Fruit fly (Drosophila melanogaster): ENCODE results near the gene CG32655.

Gene CG32655

DNA sequence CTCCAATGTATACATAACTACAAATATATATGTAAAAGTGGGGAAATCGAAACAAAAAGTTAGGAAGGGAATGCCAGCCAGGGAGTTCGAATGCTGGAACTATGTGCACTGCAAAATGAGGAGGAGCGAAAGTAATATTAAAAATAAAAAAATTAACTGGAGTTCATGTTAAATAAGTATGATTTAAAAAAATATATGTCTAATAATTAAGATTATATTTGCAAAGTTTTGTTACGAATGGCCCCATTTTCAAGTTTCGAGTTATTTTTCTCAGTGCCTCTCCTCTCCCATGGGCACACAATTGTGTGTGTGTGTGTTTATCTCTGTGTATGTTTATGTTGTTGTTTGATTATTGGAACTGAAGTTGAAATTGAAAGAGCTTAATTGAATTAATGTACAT is 6.7 kb upstream of the CG32655 start (continued):
- no peak for TF ChIP-seq CG10631 (GFP tag; optimal IDR thresholded peaks at IDR 0.05)
- no peak for TF ChIP-seq fkh (GFP tag; optimal IDR thresholded peaks at IDR 0.05)
- TF ChIP-seq salr (GFP tag; optimal IDR thresholded peaks at IDR 0.05), result no peak
- TF ChIP-seq CG6163 (GFP tag; IDR thresholded peaks at IDR 0.05), result peak; percentile 34; the same call in 1 of the 3 replicates
- no peak for TF ChIP-seq spab (GFP tag; optimal IDR thresholded peaks at IDR 0.05)
- TF ChIP-seq Lpt (GFP tag; optimal IDR thresholded peaks at IDR 0.05), result peak; percentile 8

DNA sequence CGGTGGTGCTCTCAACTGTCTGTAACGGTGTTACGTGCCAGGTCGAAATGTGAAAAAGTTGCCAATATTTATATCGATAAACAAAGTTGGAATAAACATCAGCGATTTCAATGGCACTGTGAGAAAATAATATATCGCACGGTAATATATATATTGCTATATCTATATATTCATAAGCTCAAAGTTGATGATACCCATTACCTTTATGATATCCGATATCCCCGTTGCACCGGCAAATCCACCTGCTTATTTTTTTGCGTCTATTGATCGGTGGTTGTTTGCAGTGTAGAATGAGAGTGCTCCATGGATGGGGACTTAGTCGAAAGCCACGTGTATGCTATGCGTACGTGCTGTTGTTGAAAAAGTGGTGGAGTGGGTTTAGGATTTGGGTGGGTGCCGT is 5.4 kb upstream of the CG32655 start:
- peak; percentile 3 for TF ChIP-seq CG6276 (GFP tag; optimal IDR thresholded peaks at IDR 0.05)
- no peak for TF ChIP-seq pdm3 (GFP tag; optimal IDR thresholded peaks at IDR 0.05)
- no peak for TF ChIP-seq CG8319 (GFP tag; optimal IDR thresholded peaks at IDR 0.05)
- peak; percentile 17 for TF ChIP-seq CG10669 (GFP tag; optimal IDR thresholded peaks at IDR 0.05)
- TF ChIP-seq CG6163 (GFP tag; IDR thresholded peaks at IDR 0.05), result peak; percentile 54; the same call in 2 of the 3 replicates
- TF ChIP-seq Sox15 (GFP tag; optimal IDR thresholded peaks at IDR 0.05), result no peak
- peak; percentile 17 for TF ChIP-seq CG8632 (GFP tag; optimal IDR thresholded peaks at IDR 0.05)
- peak; percentile 36 for TF ChIP-seq topi (GFP tag; optimal IDR thresholded peaks at IDR 0.05)
- TF ChIP-seq svp (GFP tag), result peak; percentile 64
- TF ChIP-seq esn (GFP tag; optimal IDR thresholded peaks at IDR 0.05), result peak; percentile 15
- no peak for TF ChIP-seq fd85E (GFP tag; optimal IDR thresholded peaks at IDR 0.05)
- TF ChIP-seq Sox14 (GFP tag; optimal IDR thresholded peaks at IDR 0.05), result peak; percentile 29
- peak; percentile 23 for TF ChIP-seq CG3032 (tag; optimal IDR thresholded peaks at IDR 0.05)
- peak; percentile 7 for TF ChIP-seq CG34406 (GFP tag; optimal IDR thresholded peaks at IDR 0.05)
- TF ChIP-seq Ets96B (tag; optimal IDR thresholded peaks at IDR 0.05), result peak; percentile 30
- TF ChIP-seq fkh (GFP tag; optimal IDR thresholded peaks at IDR 0.05), result no peak
- peak; percentile 54; the same call in 2 of the 3 replicates for TF ChIP-seq eg (GFP tag; IDR thresholded peaks at IDR 0.05)
- peak; percentile 56 for TF ChIP-seq CG32006 (GFP tag; optimal IDR thresholded peaks at IDR 0.05)
- TF ChIP-seq Sox102F (GFP tag; optimal IDR thresholded peaks at IDR 0.05), result peak; percentile 11
- peak; percentile 6 for TF ChIP-seq Eip75B (GFP tag; optimal IDR thresholded peaks at IDR 0.05)
- peak; percentile 45; the same call in 1 of the 2 replicates for TF ChIP-seq CG15336 (GFP tag; IDR thresholded peaks at IDR 0.05)
- TF ChIP-seq OdsH (GFP tag; optimal IDR thresholded peaks at IDR 0.05), result peak; percentile 24
- TF ChIP-seq Hr4 (GFP tag; optimal IDR thresholded peaks at IDR 0.05), result peak; percentile 31
- peak; percentile 45 for TF ChIP-seq achi (GFP tag; optimal IDR thresholded peaks at IDR 0.05)
- TF ChIP-seq CG1621 (tag; optimal IDR thresholded peaks at IDR 0.05), result peak; percentile 2
- no peak for TF ChIP-seq net (GFP tag; optimal IDR thresholded peaks at IDR 0.05)
- no peak for TF ChIP-seq dsx (GFP tag; optimal IDR thresholded peaks at IDR 0.05; ENCODE audit: poor library complexity, severe bottlenecking)
- TF ChIP-seq Eip78C (GFP tag), result peak; percentile 68
- peak; percentile 55 for TF ChIP-seq CG10631 (GFP tag; optimal IDR thresholded peaks at IDR 0.05)
- TF ChIP-seq Ets21C (GFP tag; optimal IDR thresholded peaks at IDR 0.05), result no peak
- peak; percentile 4 for TF ChIP-seq CG4318 (GFP tag; optimal IDR thresholded peaks at IDR 0.05)
- TF ChIP-seq Met (GFP tag; optimal IDR thresholded peaks at IDR 0.05), result peak; percentile 46
- TF ChIP-seq CG16779 (tag; optimal IDR thresholded peaks at IDR 0.05), result no peak
- TF ChIP-seq lz (GFP tag; optimal IDR thresholded peaks at IDR 0.05), result peak; percentile 10
- no peak for TF ChIP-seq Lpt (GFP tag; optimal IDR thresholded peaks at IDR 0.05)
- peak; percentile 21 for TF ChIP-seq CG3919 (GFP tag; optimal IDR thresholded peaks at IDR 0.05)
- peak; percentile 36; the same call in 1 of the 3 replicates for TF ChIP-seq CG8119 (GFP tag; IDR thresholded peaks at IDR 0.05)
- no peak for TF ChIP-seq cyc (GFP tag; optimal IDR thresholded peaks at IDR 0.05)

DNA sequence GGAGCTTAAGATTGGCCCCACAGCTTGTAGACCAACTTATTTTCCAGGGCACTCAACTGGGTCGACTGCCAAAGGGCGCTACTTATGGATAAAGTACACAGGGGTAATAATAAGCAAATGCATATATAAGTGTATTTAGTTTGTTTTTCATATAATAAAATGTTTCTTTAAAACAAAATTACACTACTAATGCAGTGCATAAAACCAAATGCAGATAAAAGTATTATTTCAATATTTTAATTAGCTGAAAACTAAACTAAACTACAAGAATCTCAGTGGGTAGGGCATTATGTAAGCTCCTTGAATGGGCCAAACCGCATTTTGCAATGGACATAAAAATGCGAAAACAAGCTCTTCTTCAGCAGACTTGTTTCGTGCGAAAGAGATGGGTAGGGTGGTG is 3.8 kb upstream of the CG32655 start:
- TF ChIP-seq CG6163 (GFP tag; IDR thresholded peaks at IDR 0.05) (no peak), CG10669 (GFP tag; optimal IDR thresholded peaks at IDR 0.05) (no peak), CG6792 (GFP tag; optimal IDR thresholded peaks at IDR 0.05) (peak; percentile 12), Lpt (GFP tag; optimal IDR thresholded peaks at IDR 0.05) (no peak), Sox14 (GFP tag; optimal IDR thresholded peaks at IDR 0.05) (peak; percentile 30), CG6276 (GFP tag; optimal IDR thresholded peaks at IDR 0.05) (no peak), CG15336 (GFP tag; IDR thresholded peaks at IDR 0.05) (no peak), CG8632 (GFP tag; optimal IDR thresholded peaks at IDR 0.05) (no peak), Blimp-1 (GFP tag; optimal IDR thresholded peaks at IDR 0.05) (no peak), CG6808 (GFP tag; optimal IDR thresholded peaks at IDR 0.05) (no peak), CG9139 (GFP tag; optimal IDR thresholded peaks at IDR 0.05) (no peak), CG11762 (GFP tag; optimal IDR thresholded peaks at IDR 0.05; ENCODE audit: insufficient read depth) (no peak), CG10631 (GFP tag; optimal IDR thresholded peaks at IDR 0.05) (peak; percentile 30), CG11902 (GFP tag; optimal IDR thresholded peaks at IDR 0.05) (no peak), CG3919 (GFP tag; optimal IDR thresholded peaks at IDR 0.05) (peak; percentile 33), CG34406 (GFP tag; optimal IDR thresholded peaks at IDR 0.05) (no peak), acj6 (GFP tag; optimal IDR thresholded peaks at IDR 0.05) (peak; percentile 30), salr (GFP tag; optimal IDR thresholded peaks at IDR 0.05) (no peak), dac (GFP tag; optimal IDR thresholded peaks at IDR 0.05) (no peak), CG3032 (tag; optimal IDR thresholded peaks at IDR 0.05) (no peak)

Data from whole organism, prepupa.